Fruit fly (Drosophila melanogaster) whole organism, prepupa: ENCODE results near the gene NHP2.
A peak's percentile ranks its signal among the peaks of the same experiment; 100 is the strongest.

Experiments used
- CG1621 ChIP-seq: fragments of 200-800 bp; sonication (Bioruptor generic); optimal IDR thresholded peaks from 3 replicates; lab custom pipeline; 2018; ENCODE audit warnings: missing biosample characterization, mild to moderate bottlenecking, missing genetic modification characterization
- topi ChIP-seq: fragments of 200-800 bp; sonication (Bioruptor generic); optimal IDR thresholded peaks from 3 replicates; lab custom pipeline; 2016; ENCODE audit warnings: missing biosample characterization, missing genetic modification characterization

DNA sequence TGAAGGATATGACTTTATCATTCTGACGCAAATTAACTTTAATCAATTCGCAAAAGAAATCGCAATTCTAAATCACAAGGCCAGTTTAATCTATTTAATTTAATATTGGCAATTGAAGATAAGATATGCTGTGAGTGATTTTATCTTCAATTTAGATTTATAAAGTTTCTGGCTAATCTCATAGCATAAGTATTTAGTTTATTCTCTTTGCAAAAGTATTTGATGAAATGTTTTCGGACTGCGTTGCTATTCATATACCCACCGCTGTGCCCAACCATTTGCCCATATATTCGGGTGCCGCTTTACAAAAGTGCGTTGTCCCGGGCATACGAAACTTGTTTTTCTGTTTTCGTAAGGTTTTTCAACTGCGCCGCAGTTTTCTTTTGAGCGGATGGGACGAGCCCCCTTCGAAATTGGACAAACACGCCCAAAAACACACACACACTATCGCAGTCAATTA is 17.0 kb downstream of the NHP2 start:
- TF ChIP-seq topi (peak; percentile 87), CG1621 (tag; lab: Kevin White, UChicago) (peak; percentile 69)
